Fruit fly (Drosophila melanogaster) whole organism, prepupa: ENCODE data around the gene Ugt37A3.

ENCODE experiments used
- CG11762 ChIP-seq: fragments of 200-800 bp; sonication (Bioruptor generic); optimal IDR thresholded peaks from 3 replicates; lab custom pipeline; 2016; ENCODE audit warnings: missing biosample characterization, missing genetic modification characterization; ENCODE audit not compliant: insufficient read depth
- CG1621 ChIP-seq: fragments of 200-800 bp; sonication (Bioruptor generic); optimal IDR thresholded peaks from 3 replicates; lab custom pipeline; 2018; ENCODE audit warnings: missing biosample characterization, mild to moderate bottlenecking, missing genetic modification characterization
- CG16779 ChIP-seq: fragments of 200-800 bp; sonication (Bioruptor generic); optimal IDR thresholded peaks from 3 replicates; lab custom pipeline; 2017; ENCODE audit warnings: missing biosample characterization, mild to moderate bottlenecking, missing genetic modification characterization
- CG31627 ChIP-seq: fragments of 200-800 bp; sonication (Bioruptor generic); optimal IDR thresholded peaks from 3 replicates; lab custom pipeline; 2016; ENCODE audit warnings: missing biosample characterization, missing genetic modification characterization
- CG32006 ChIP-seq: fragments of 200-800 bp; sonication (Bioruptor generic); optimal IDR thresholded peaks from 3 replicates; lab custom pipeline; 2017; ENCODE audit warnings: missing biosample characterization, mild to moderate bottlenecking, missing genetic modification characterization
- CG3919 ChIP-seq: fragments of 200-800 bp; sonication (Bioruptor generic); optimal IDR thresholded peaks from 3 replicates; lab custom pipeline; 2016; ENCODE audit warnings: missing biosample characterization, missing genetic modification characterization
- CG4318 ChIP-seq: fragments of 200-800 bp; sonication (Bioruptor generic); optimal IDR thresholded peaks from 3 replicates; lab custom pipeline; 2017; ENCODE audit warnings: missing biosample characterization, mild to moderate bottlenecking, missing genetic modification characterization
- CG6792 ChIP-seq: fragments of 200-800 bp; sonication (Bioruptor generic); optimal IDR thresholded peaks from 3 replicates; lab custom pipeline; 2016; ENCODE audit warnings: missing biosample characterization, missing genetic modification characterization
- CG6808 ChIP-seq: fragments of 200-800 bp; sonication (Bioruptor generic); optimal IDR thresholded peaks from 3 replicates; lab custom pipeline; 2017; ENCODE audit warnings: missing biosample characterization, missing genetic modification characterization, mild to moderate bottlenecking, moderate library complexity, missing genetic modification reagents
- CG8319 ChIP-seq: fragments of 200-800 bp; sonication (Bioruptor generic); optimal IDR thresholded peaks from 3 replicates; lab custom pipeline; 2016; ENCODE audit warnings: missing biosample characterization, missing genetic modification characterization
- CG8632 ChIP-seq: fragments of 200-800 bp; sonication (Bioruptor generic); optimal IDR thresholded peaks from 3 replicates; lab custom pipeline; 2016; ENCODE audit warnings: missing biosample characterization, missing genetic modification characterization
- CG9139 ChIP-seq: fragments of 200-800 bp; sonication (Bioruptor generic); optimal IDR thresholded peaks from 3 replicates; lab custom pipeline; 2017; ENCODE audit warnings: missing biosample characterization, mild to moderate bottlenecking, missing genetic modification characterization
- Eip78C ChIP-seq: fragments of 200-800 bp; sonication (Bioruptor generic); peaks from one replicate; lab custom pipeline; 2016; ENCODE audit warnings: missing biosample characterization, missing genetic modification characterization
- Eip93F ChIP-seq: fragments of 200-800 bp; sonication (Bioruptor generic); optimal IDR thresholded peaks from 2 replicates; lab custom pipeline; 2016; ENCODE audit warnings: missing biosample characterization, mild to moderate bottlenecking, missing genetic modification characterization
- Ets96B ChIP-seq: fragments of 200-800 bp; optimal IDR thresholded peaks from 2 replicates; lab custom pipeline; 2019; ENCODE audit warnings: missing biosample characterization, mild to moderate bottlenecking, missing genetic modification characterization, moderate library complexity
- Hr38 ChIP-seq: sonication (Bioruptor generic); optimal IDR thresholded peaks from 2 replicates; lab custom pipeline; 2016; ENCODE audit warnings: missing biosample characterization, missing genetic modification characterization
- Hr39 ChIP-seq: fragments of 200-800 bp; sonication (Bioruptor generic); optimal IDR thresholded peaks from 2 replicates; lab custom pipeline; 2016; ENCODE audit warnings: missing biosample characterization, missing genetic modification characterization
- Hr4 ChIP-seq: fragments of 200-800 bp; sonication (Bioruptor generic); optimal IDR thresholded peaks from 3 replicates; lab custom pipeline; 2016; ENCODE audit warnings: missing biosample characterization, missing genetic modification characterization
- OdsH ChIP-seq: fragments of 200-800 bp; sonication (Bioruptor generic); optimal IDR thresholded peaks from 3 replicates; lab custom pipeline; 2016; ENCODE audit warnings: missing biosample characterization, missing genetic modification characterization
- Sox102F ChIP-seq: fragments of 200-800 bp; sonication (Bioruptor generic); optimal IDR thresholded peaks from 2 replicates; lab custom pipeline; 2016; ENCODE audit warnings: missing biosample characterization, mild to moderate bottlenecking, missing genetic modification characterization
- Sox14 ChIP-seq: fragments of 200-800 bp; sonication (Bioruptor generic); optimal IDR thresholded peaks from 3 replicates; lab custom pipeline; 2016; ENCODE audit warnings: missing biosample characterization, missing genetic modification characterization
- achi ChIP-seq: fragments of 200-800 bp; sonication (Bioruptor generic); optimal IDR thresholded peaks from 3 replicates; lab custom pipeline; 2016; ENCODE audit warnings: missing biosample characterization, missing genetic modification characterization
- eg ChIP-seq: fragments of 200-800 bp; sonication (Bioruptor generic); IDR thresholded peaks from 3 replicates; pipeline ENCODE4 v1.3.6; 2022; ENCODE audit warnings: missing biosample characterization, missing genetic modification characterization
- esn ChIP-seq: fragments of 200-800 bp; sonication (Bioruptor generic); optimal IDR thresholded peaks from 2 replicates; lab custom pipeline; 2016; ENCODE audit warnings: missing biosample characterization, mild to moderate bottlenecking, missing genetic modification characterization, moderate library complexity
- fkh ChIP-seq: fragments of 200-800 bp; sonication (Bioruptor generic); optimal IDR thresholded peaks from 3 replicates; lab custom pipeline; 2017; ENCODE audit warnings: missing biosample characterization, mild to moderate bottlenecking, missing genetic modification characterization, moderate library complexity
- lz ChIP-seq: fragments of 200-800 bp; sonication (Bioruptor generic); optimal IDR thresholded peaks from 3 replicates; lab custom pipeline; 2016; ENCODE audit warnings: missing biosample characterization, missing genetic modification characterization
- pdm3 ChIP-seq: fragments of 200-800 bp; sonication (Bioruptor generic); optimal IDR thresholded peaks from 3 replicates; lab custom pipeline; 2016; ENCODE audit warnings: missing biosample characterization, missing genetic modification characterization
- salr ChIP-seq, 2 experiments: fragments of 200-800 bp; sonication (Bioruptor generic); optimal IDR thresholded peaks; 3 replicates each; lab custom pipeline; 2016 to 2018; ENCODE audit warnings: missing biosample characterization in 2 of 2, missing genetic modification characterization in 2 of 2, mild to moderate bottlenecking in 1 of 2
- ss ChIP-seq, 2 experiments: fragments of 200-800 bp; sonication (Bioruptor generic); optimal IDR thresholded peaks; 2 replicates in 1 of 2; 3 replicates in 1 of 2; lab custom pipeline; 2017 to 2018; ENCODE audit warnings: mild to moderate bottlenecking in 2 of 2, missing biosample characterization in 2 of 2, missing genetic modification characterization in 2 of 2, moderate library complexity in 1 of 2
- svp ChIP-seq: fragments of 200-800 bp; sonication (Bioruptor generic); peaks from one replicate; lab custom pipeline; 2016; ENCODE audit warnings: missing biosample characterization, missing genetic modification characterization
- topi ChIP-seq: fragments of 200-800 bp; sonication (Bioruptor generic); optimal IDR thresholded peaks from 3 replicates; lab custom pipeline; 2016; ENCODE audit warnings: missing biosample characterization, missing genetic modification characterization
- vri ChIP-seq: fragments of 200-800 bp; sonication (Bioruptor generic); optimal IDR thresholded peaks from 3 replicates; lab custom pipeline; 2016; ENCODE audit warnings: missing biosample characterization, mild to moderate bottlenecking, missing genetic modification characterization

Ugt37A3 gene

DNA sequence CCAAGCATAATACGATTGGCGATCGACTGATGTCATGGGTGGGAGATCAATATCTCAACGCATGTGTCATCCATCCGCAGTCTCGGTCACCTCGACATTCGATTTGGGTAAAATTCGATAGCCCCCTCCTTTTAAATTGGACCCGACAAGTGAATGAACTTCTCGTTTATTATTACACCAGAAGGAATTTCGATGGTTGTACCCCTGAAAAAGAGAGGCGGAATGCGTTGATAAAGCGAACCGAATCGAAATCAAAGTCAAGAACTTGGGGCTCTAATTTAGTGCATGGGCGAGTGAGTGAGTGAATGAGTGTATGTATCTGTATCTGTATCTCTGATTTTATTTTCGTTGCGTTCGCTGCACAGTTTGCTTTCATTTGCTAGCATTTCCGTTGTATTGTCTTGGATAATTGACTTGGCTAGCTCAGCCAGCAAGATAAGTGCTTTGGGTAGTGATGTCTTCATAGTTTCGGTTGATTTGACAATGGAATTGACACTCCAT is 41.4 kb downstream of the Ugt37A3 start:
- TF ChIP-seq CG16779 (tag; lab: Kevin White, UChicago) (no peak), CG9139 (no peak), ss (GFP tag; optimal IDR thresholded peaks at IDR 0.05; lab: Kevin White, UChicago) (no peak), CG4318 (GFP tag; lab: Kevin White, UChicago) (no peak), esn (GFP tag; lab: Kevin White, UChicago) (no peak), vri (GFP tag; lab: Kevin White, UChicago) (peak; percentile 63)

DNA sequence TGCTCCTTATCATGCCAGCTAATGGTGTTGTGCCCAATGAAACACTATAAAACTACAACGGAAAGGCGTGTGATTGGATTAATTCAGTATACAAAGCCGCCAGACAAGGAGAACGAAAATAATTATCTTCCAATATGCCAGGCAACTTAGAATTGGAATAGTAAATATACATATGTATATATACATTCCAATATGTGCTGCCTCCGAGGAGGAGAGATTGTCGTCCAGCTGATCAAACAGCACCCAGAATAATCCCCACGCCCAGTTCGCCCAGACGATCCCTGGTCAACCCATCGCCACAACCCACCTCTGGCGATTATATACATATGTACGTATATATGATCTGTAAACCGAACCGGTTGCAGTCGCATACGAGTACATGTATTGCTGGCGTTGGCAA is 42.2 kb downstream of the Ugt37A3 start:
- no peak for TF ChIP-seq Hr4 (GFP tag; lab: Kevin White, UChicago)
- peak; percentile 58 for TF ChIP-seq fkh (GFP tag; lab: Kevin White, UChicago)

DNA sequence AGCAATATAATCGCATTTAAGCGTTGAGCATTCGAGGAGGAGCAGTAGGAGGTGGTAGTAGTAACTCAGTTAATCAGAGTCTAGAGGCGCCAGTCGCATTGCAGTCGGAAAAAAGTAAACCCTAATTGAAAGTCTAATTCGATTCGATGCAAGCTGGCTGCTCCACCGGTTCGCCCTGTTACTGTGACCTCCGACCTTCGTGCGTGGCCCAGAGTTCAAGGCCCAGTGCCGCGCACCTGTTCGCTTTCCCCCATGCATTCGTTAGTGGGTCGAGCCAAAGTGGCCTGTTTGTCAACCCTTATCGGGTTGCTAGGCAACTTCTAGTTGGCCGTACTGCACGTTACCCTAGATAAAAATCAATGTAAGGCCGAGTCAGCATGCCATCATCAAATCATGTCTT is 43.0 kb downstream of the Ugt37A3 start:
- TF ChIP-seq esn (GFP tag; lab: Kevin White, UChicago): no peak
- TF ChIP-seq OdsH (GFP tag; lab: Kevin White, UChicago): no peak
- TF ChIP-seq CG1621 (tag; lab: Kevin White, UChicago): no peak
- peak; percentile 15 for TF ChIP-seq svp
- no peak for TF ChIP-seq pdm3 (GFP tag; lab: Kevin White, UChicago)
- no peak for TF ChIP-seq Sox14
- no peak for TF ChIP-seq CG9139
- no peak for TF ChIP-seq CG31627

DNA sequence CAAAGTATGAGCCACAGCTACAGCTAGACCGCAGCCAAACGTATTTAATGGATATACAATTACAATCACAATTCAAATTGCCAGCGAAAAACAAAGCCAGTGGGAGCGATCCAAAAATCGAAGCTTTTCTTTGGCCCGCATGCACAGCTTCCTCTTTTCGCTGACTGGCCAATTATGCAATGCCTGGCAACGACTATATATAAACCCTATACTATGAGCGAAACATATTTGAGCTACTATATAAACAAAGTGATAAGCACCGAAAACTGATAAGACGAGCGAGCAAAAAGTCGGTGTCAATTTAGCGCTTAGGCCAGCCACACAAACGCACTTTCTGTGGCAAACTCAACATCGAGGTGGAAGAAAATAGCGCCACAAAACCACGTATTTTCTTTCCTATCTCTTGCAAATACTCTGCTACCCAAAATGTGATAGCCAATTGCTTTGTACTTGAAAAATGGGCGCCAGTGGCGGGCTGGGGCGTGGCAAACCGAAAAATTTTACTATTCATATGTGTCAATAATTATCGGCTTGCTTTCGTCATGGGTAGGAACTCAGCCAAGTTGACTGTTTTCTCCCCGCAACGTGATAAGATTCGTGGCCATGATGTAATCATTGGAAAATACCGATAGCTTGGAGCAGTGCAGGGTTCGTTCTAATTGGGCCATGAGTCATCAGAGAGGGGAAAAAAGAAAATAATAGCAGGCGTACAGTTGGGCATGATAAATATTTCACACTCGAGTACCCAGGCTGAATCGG is 43.7 kb downstream of the Ugt37A3 start:
- TF ChIP-seq Hr38 (GFP tag; lab: Kevin White, UChicago) (no peak), CG4318 (GFP tag; lab: Kevin White, UChicago) (no peak), ss (GFP tag; optimal IDR thresholded peaks at IDR 0.05; lab: Kevin White, UChicago) (no peak), CG31627 (no peak), eg (GFP tag; lab: Robert Waterston, UW) (no peak), Eip78C (GFP tag; lab: Kevin White, UChicago) (peak; percentile 26), CG32006 (GFP tag; lab: Kevin White, UChicago) (no peak), fkh (GFP tag; lab: Kevin White, UChicago) (peak; percentile 75), topi (GFP tag; lab: Kevin White, UChicago) (no peak), CG6792 (GFP tag; lab: Kevin White, UChicago) (no peak), CG6808 (GFP tag; lab: Kevin White, UChicago) (no peak), Ets96B (tag; lab: Kevin White, UChicago) (no peak), achi (GFP tag; lab: Kevin White, UChicago) (no peak), vri (GFP tag; lab: Kevin White, UChicago) (peak; percentile 88), lz (GFP tag; lab: Kevin White, UChicago) (no peak), esn (GFP tag; lab: Kevin White, UChicago) (no peak), svp (peak; percentile 51), salr (GFP tag; optimal IDR thresholded peaks at IDR 0.05; lab: Kevin White, UChicago) (no peak), Eip93F (GFP tag; lab: Kevin White, UChicago) (peak; percentile 29)

DNA sequence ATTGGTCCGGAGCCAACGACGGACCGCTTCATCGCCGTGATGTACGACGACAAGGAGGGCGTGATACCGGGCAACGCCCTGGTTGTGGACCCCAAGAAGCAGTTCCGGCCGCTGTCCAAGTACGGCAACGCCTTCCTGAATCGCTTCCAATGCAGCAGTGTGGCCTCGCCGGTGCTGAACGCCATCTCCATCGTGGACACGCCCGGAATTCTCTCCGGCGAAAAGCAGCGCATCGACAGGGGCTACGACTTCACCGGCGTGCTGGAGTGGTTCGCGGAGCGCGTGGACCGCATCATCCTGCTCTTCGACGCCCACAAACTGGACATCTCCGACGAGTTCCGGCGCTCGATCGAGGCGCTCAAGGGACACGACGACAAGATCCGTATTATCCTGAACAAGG is 45.1 kb downstream of the Ugt37A3 start:
- TF ChIP-seq CG9139 (no peak), CG11762 (GFP tag; lab: Kevin White, UChicago) (no peak), CG3919 (GFP tag; lab: Kevin White, UChicago) (no peak)

DNA sequence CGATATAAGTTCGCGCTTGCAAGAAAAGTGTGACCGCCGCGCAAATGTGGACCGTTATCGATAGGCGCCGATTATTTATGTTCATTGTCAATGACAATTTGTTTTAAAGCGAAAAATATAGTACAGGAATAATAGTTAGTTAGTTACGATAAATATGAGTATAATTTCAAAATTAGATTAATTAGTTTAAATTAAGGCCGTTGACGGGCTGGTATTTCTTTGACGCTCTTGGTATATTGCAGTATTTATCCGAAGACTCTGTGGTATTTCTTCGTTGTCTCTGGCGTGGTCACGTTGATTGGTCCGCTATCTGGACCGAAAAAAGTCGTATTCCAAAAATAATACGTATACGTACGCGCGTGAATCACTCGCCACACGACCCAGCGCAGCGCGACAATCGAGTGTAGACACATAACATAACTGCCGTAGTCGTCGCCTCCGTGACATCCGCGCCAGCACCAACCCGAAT is 45.9 kb downstream of the Ugt37A3 start:
- peak; percentile 28 for TF ChIP-seq Sox14
- TF ChIP-seq CG8319: no peak
- no peak for TF ChIP-seq Hr39 (GFP tag; lab: Kevin White, UChicago)
- peak; percentile 88 for TF ChIP-seq fkh (GFP tag; lab: Kevin White, UChicago)
- TF ChIP-seq CG1621 (tag; lab: Kevin White, UChicago): peak; percentile 20
- TF ChIP-seq CG8632 (GFP tag; lab: Kevin White, UChicago): no peak
- TF ChIP-seq vri (GFP tag; lab: Kevin White, UChicago): peak; percentile 66
- TF ChIP-seq esn (GFP tag; lab: Kevin White, UChicago): peak; percentile 17
- TF ChIP-seq Eip93F (GFP tag; lab: Kevin White, UChicago): peak; percentile 31
- TF ChIP-seq achi (GFP tag; lab: Kevin White, UChicago): no peak
- peak; percentile 59 for TF ChIP-seq Eip78C (GFP tag; lab: Kevin White, UChicago)
- no peak for TF ChIP-seq Sox102F
- TF ChIP-seq, all 60 proteins: peak for 7
